Worm (Caenorhabditis elegans): ENCODE results near the gene ccep-97.

ccep-97 gene

ce11 chrV:4790368-4790767 is 28.1 kb downstream of the ccep-97 start, which contains the start of gene R02F11.12:
Gene R02F11.12, plus strand, starts transcription at chrV:4790668.
- TF ChIP-seq F23B12.7 (tag; optimal IDR thresholded peaks at IDR 0.05; ENCODE audit: insufficient read depth) (no peak), nfya-2 (GFP tag; IDR thresholded peaks at IDR 0.05) (no peak), nhr-27 (tag; optimal IDR thresholded peaks at IDR 0.05) (no peak), hlh-26 (GFP tag; conservative IDR thresholded peaks at IDR 0.05) (no peak), repo-1 (tag; optimal IDR thresholded peaks at IDR 0.05) (no peak), let-607 (tag; optimal IDR thresholded peaks at IDR 0.05) (no peak), rec-8 (tag; optimal IDR thresholded peaks at IDR 0.05) (no peak), hsf-1 (GFP tag; IDR thresholded peaks at IDR 0.05) (no peak), somi-1 (GFP tag; optimal IDR thresholded peaks at IDR 0.05) (no peak), nfya-1 (tag; optimal IDR thresholded peaks at IDR 0.05; ENCODE audit: borderline replicate concordance, insufficient read depth) (no peak)

- no peak for TF ChIP-seq dox-1 (GFP tag; IDR thresholded peaks at IDR 0.05)
- TF ChIP-seq ccch-3 (GFP tag; optimal IDR thresholded peaks at IDR 0.05) = no peak
- TF ChIP-seq B0261.1 (tag; optimal IDR thresholded peaks at IDR 0.05) = no peak
- no peak for TF ChIP-seq F55B11.4 (tag; optimal IDR thresholded peaks at IDR 0.05; ENCODE audit: borderline replicate concordance, insufficient read depth)
- TF ChIP-seq Y67H2A.10 (GFP tag; conservative IDR thresholded peaks at IDR 0.05) = no peak
- TF ChIP-seq ceh-100 (GFP tag; IDR thresholded peaks at IDR 0.05) = no peak
- no peak for TF ChIP-seq nfya-2 (GFP tag; IDR thresholded peaks at IDR 0.05)
- TF ChIP-seq hsf-1 (GFP tag; IDR thresholded peaks at IDR 0.05) = no peak
- TF ChIP-seq Y95B8A.8 (GFP tag; IDR thresholded peaks at IDR 0.05) = no peak
- no peak for TF ChIP-seq efl-1 (GFP tag; optimal IDR thresholded peaks at IDR 0.05)
- no peak for TF ChIP-seq B0336.3 (GFP tag; IDR thresholded peaks at IDR 0.05)
- TF ChIP-seq mxl-1 (tag; optimal IDR thresholded peaks at IDR 0.05) = no peak
- TF ChIP-seq madf-8 (GFP tag; conservative IDR thresholded peaks at IDR 0.05) = no peak
- no peak for TF ChIP-seq hmg-20 (GFP tag; IDR thresholded peaks at IDR 0.05)
These were observed 29.6 kb downstream of the ccep-97 start, which contains the start of gene R02F11.10 for ce11 chrV:4788823-4789222. Gene R02F11.10, plus strand, starts transcription at chrV:4789123.

ce11 chrV:4787836-4788235 is 30.6 kb downstream of the ccep-97 start:
- TF ChIP-seq madf-10 (tag; optimal IDR thresholded peaks at IDR 0.05) (no peak), D2030.7 (GFP tag; IDR thresholded peaks at IDR 0.05) (no peak), let-526 (GFP tag; IDR thresholded peaks at IDR 0.05) (no peak), unc-130 (GFP tag; optimal IDR thresholded peaks at IDR 0.05) (no peak), pha-4 (tag; optimal IDR thresholded peaks at IDR 0.05) (no peak), K12H6.12 (tag; optimal IDR thresholded peaks at IDR 0.05) (no peak), ets-4 (GFP tag; optimal IDR thresholded peaks at IDR 0.05) (no peak), mcd-1 (GFP tag; IDR thresholded peaks at IDR 0.05) (no peak), hlh-26 (GFP tag; conservative IDR thresholded peaks at IDR 0.05) (no peak), lin-26 (GFP tag; IDR thresholded peaks at IDR 0.05) (no peak), ZK185.1 (tag; optimal IDR thresholded peaks at IDR 0.05; ENCODE audit: poor library complexity, severe bottlenecking) (no peak), lsy-27 (tag; optimal IDR thresholded peaks at IDR 0.05; ENCODE audit: borderline replicate concordance, insufficient read depth) (no peak), efl-1 (GFP tag; optimal IDR thresholded peaks at IDR 0.05) (no peak), bed-2 (GFP tag; IDR thresholded peaks at IDR 0.05) (no peak), ceh-79 (tag; optimal IDR thresholded peaks at IDR 0.05) (no peak), sptf-2 (GFP tag; optimal IDR thresholded peaks at IDR 0.05) (no peak), aptf-3 (GFP tag; IDR thresholded peaks at IDR 0.05) (no peak), mxl-1 (tag; optimal IDR thresholded peaks at IDR 0.05) (no peak)

Data from whole organism, young adult.